Worm (Caenorhabditis elegans) whole organism, mixed stage, embryonic: ENCODE data around the gene cyp-33A1.

Experiments used
- blmp-1 ChIP-seq: fragments of 150-350 bp; optimal IDR thresholded peaks from 2 replicates; lab custom pipeline; 2014; ENCODE audit warnings: missing biosample characterization, missing genetic modification characterization
- ceh-39 ChIP-seq: fragments of 150-350 bp; optimal IDR thresholded peaks from 2 replicates; lab custom pipeline; 2014; ENCODE audit warnings: missing biosample characterization, missing genetic modification characterization
- ceh-43 ChIP-seq: fragments of 200-800 bp; sonication (Bioruptor generic); optimal IDR thresholded peaks from 2 replicates; lab custom pipeline; 2018; ENCODE audit warnings: mild to moderate bottlenecking, missing genetic modification characterization, moderate library complexity, missing compliant biosample characterization
- ceh-83 ChIP-seq: fragments of 200-800 bp; sonication (Bioruptor generic); optimal IDR thresholded peaks from 2 replicates; lab custom pipeline; 2018; ENCODE audit warnings: mild to moderate bottlenecking, missing genetic modification characterization, missing compliant biosample characterization
- ces-1 ChIP-seq: fragments of 150-350 bp; optimal IDR thresholded peaks from 2 replicates; lab custom pipeline; 2014; ENCODE audit warnings: missing biosample characterization, missing genetic modification reagents, missing genetic modification characterization
- elt-1 ChIP-seq: sonication (generic microtip); optimal IDR thresholded peaks from 2 replicates; lab custom pipeline; 2017; ENCODE audit warnings: missing genetic modification characterization, mild to moderate bottlenecking, missing compliant biosample characterization, antibody characterized with exemption, moderate library complexity, borderline replicate concordance; ENCODE audit not compliant: insufficient read depth
- lin-13 ChIP-seq: fragments of 150-350 bp; optimal IDR thresholded peaks from 2 replicates; lab custom pipeline; 2014; ENCODE audit warnings: missing biosample characterization, missing genetic modification characterization
- mep-1 ChIP-seq: fragments of 150-350 bp; optimal IDR thresholded peaks from 2 replicates; lab custom pipeline; 2017; ENCODE audit warnings: missing biosample characterization, missing genetic modification reagents, missing genetic modification characterization, inconsistent platforms
- snpc-4 ChIP-seq: fragments of 150-350 bp; optimal IDR thresholded peaks from 2 replicates; lab custom pipeline; 2014; ENCODE audit warnings: missing biosample characterization, missing genetic modification characterization
- tbx-8 ChIP-seq: fragments of 200-800 bp; sonication (Bioruptor generic); optimal IDR thresholded peaks from 2 replicates; lab custom pipeline; 2018; ENCODE audit warnings: mild to moderate bottlenecking, missing genetic modification characterization, moderate library complexity, missing compliant biosample characterization
- unc-62 ChIP-seq: fragments of 150-350 bp; optimal IDR thresholded peaks from 2 replicates; lab custom pipeline; 2014; ENCODE audit warnings: missing biosample characterization, missing genetic modification reagents, missing genetic modification characterization
- zip-8 ChIP-seq: fragments of 150-350 bp; optimal IDR thresholded peaks from 2 replicates; lab custom pipeline; 2014; ENCODE audit warnings: missing biosample characterization, missing genetic modification characterization
- ztf-11 ChIP-seq: fragments of 150-350 bp; optimal IDR thresholded peaks from 2 replicates; lab custom pipeline; 2014; ENCODE audit warnings: missing biosample characterization, missing genetic modification characterization

DNA sequence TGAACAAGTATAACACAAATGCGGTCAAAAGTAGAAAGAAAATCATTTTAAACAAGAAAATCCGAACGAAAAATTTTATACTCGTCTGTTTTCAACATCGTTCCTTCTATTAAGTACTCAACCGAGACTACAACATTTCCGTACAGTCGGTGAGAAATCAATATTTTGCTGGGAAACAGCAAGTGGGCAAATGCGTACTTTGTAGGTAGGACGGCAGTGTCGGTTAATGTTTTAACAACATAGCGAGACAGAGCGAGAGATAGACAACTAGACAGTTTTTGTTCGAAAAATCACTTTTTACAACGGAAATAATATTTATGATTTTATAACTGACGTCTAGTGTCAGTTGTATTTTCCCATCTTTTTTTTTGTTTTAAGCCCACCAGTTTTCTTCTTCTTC, at the start of gene cyp-33A1:
- no peak for TF ChIP-seq unc-62 (GFP tag; lab: Kevin White, UChicago)
- TF ChIP-seq ztf-11 (tag; lab: Kevin White, UChicago) = no peak
- TF ChIP-seq ceh-83 (GFP tag; lab: Kevin White, UChicago) = no peak
- no peak for TF ChIP-seq zip-8 (tag; lab: Kevin White, UChicago)
- no peak for TF ChIP-seq elt-1
- no peak for TF ChIP-seq ces-1 (GFP tag; lab: Kevin White, UChicago)
- no peak for TF ChIP-seq ceh-43 (GFP tag; lab: Kevin White, UChicago)
- no peak for TF ChIP-seq mep-1 (tag; lab: Kevin White, UChicago)
- TF ChIP-seq ceh-39 (tag; lab: Kevin White, UChicago) = no peak
- TF ChIP-seq blmp-1 (tag; lab: Kevin White, UChicago) = no peak
- no peak for TF ChIP-seq snpc-4
- no peak for TF ChIP-seq lin-13 (tag; lab: Kevin White, UChicago)
- no peak for TF ChIP-seq tbx-8 (GFP tag; lab: Kevin White, UChicago)
